Worm (Caenorhabditis elegans) whole organism, L1 larva: ENCODE results near the gene C50B8.5.

ENCODE experiments used
- C16A3.4 ChIP-seq: fragments of 150-350 bp; optimal IDR thresholded peaks from 2 replicates; lab custom pipeline; 2014; ENCODE audit warnings: missing biosample characterization, missing genetic modification characterization
- C34B4.2 ChIP-seq: sonication (generic microtip); optimal IDR thresholded peaks from 2 replicates; lab custom pipeline; 2017; ENCODE audit warnings: mild to moderate bottlenecking, missing genetic modification characterization, missing compliant biosample characterization
- F16B12.6 ChIP-seq: fragments of 150-350 bp; optimal IDR thresholded peaks from 2 replicates; lab custom pipeline; 2014; ENCODE audit warnings: missing biosample characterization, missing genetic modification characterization
- alr-1 ChIP-seq: fragments of 200-800 bp; sonication (Bioruptor generic); optimal IDR thresholded peaks from 2 replicates; lab custom pipeline; 2018; ENCODE audit warnings: borderline replicate concordance, mild to moderate bottlenecking, missing genetic modification characterization, missing compliant biosample characterization
- ama-1 ChIP-seq: fragments of 150-350 bp; optimal IDR thresholded peaks from 2 replicates; lab custom pipeline; 2014
- blmp-1 ChIP-seq: fragments of 150-350 bp; optimal IDR thresholded peaks from 2 replicates; lab custom pipeline; 2014; ENCODE audit warnings: missing biosample characterization, missing genetic modification characterization
- ceh-63 ChIP-seq: fragments of 200-800 bp; sonication (Bioruptor generic); optimal IDR thresholded peaks from 2 replicates; lab custom pipeline; 2018; ENCODE audit warnings: mild to moderate bottlenecking, missing genetic modification characterization, missing compliant biosample characterization
- ceh-82 ChIP-seq, 3 experiments: fragments of 150-350 bp in 1 of 3; sonication (generic microtip) in 2 of 3; optimal IDR thresholded peaks; 2 replicates each; lab custom pipeline; 2014 to 2017; ENCODE audit warnings: missing biosample characterization in 3 of 3, missing genetic modification characterization in 3 of 3
- ceh-88 ChIP-seq: fragments of 200-800 bp; sonication (Bioruptor generic); IDR thresholded peaks from 2 replicates; pipeline ENCODE4 v1.3.6; 2022; ENCODE audit warnings: missing genetic modification characterization, missing compliant biosample characterization
- ceh-90 ChIP-seq: sonication (generic microtip); optimal IDR thresholded peaks from 2 replicates; lab custom pipeline; 2016; ENCODE audit warnings: missing genetic modification characterization, missing compliant biosample characterization
- ces-1 ChIP-seq: fragments of 150-350 bp; optimal IDR thresholded peaks from 2 replicates; lab custom pipeline; 2014; ENCODE audit warnings: missing biosample characterization, missing genetic modification reagents, missing genetic modification characterization
- dpl-1 ChIP-seq, 3 experiments: fragments of 150-350 bp in 2 of 3; sonication (generic microtip) in 1 of 3; optimal IDR thresholded peaks; 2 replicates each; lab custom pipeline; 2014 to 2017; ENCODE audit warnings: missing biosample characterization in 3 of 3, missing genetic modification characterization in 3 of 3, missing genetic modification reagents in 3 of 3
- dsc-1 ChIP-seq: sonication (generic microtip); optimal IDR thresholded peaks from 2 replicates; lab custom pipeline; 2016; ENCODE audit warnings: mild to moderate bottlenecking, missing genetic modification characterization, missing compliant biosample characterization
- efl-1 ChIP-seq, 4 experiments: fragments of 150-350 bp; optimal IDR thresholded peaks in 3 of 4; peaks in 1 of 4; 1 replicate in 1 of 4; 2 replicates in 3 of 4; lab custom pipeline; 2014; ENCODE audit warnings: missing biosample characterization in 2 of 4, missing genetic modification characterization in 2 of 4, missing genetic modification reagents in 2 of 4
- egl-13 ChIP-seq: sonication (generic microtip); optimal IDR thresholded peaks from 2 replicates; lab custom pipeline; 2016; ENCODE audit warnings: missing genotype, missing genetic modification reagents, missing genetic modification characterization, missing compliant biosample characterization
- egl-27 ChIP-seq, 2 experiments: fragments of 150-350 bp in 1 of 2; sonication (generic microtip); optimal IDR thresholded peaks; 3 replicates each; lab custom pipeline; 2017 to 2018; ENCODE audit warnings: missing biosample characterization in 2 of 2, missing genetic modification characterization in 2 of 2, missing genetic modification reagents in 2 of 2
- elt-3 ChIP-seq, 6 experiments: fragments of 150-350 bp in 1 of 6; sonication (generic microtip); optimal IDR thresholded peaks; 2 replicates each; lab custom pipeline; 2017 to 2018; ENCODE audit warnings: missing biosample characterization in 6 of 6, missing genetic modification characterization in 6 of 6, inconsistent platforms in 1 of 6
- fkh-4 ChIP-seq: sonication (generic microtip); optimal IDR thresholded peaks from 2 replicates; lab custom pipeline; 2016; ENCODE audit warnings: missing compliant biosample characterization, missing genetic modification characterization, borderline replicate concordance
- fkh-8 ChIP-seq: sonication (generic microtip); optimal IDR thresholded peaks from 2 replicates; lab custom pipeline; 2016; ENCODE audit warnings: mild to moderate bottlenecking, missing genetic modification characterization, missing compliant biosample characterization
- hlh-17 ChIP-seq: fragments of 200-800 bp; sonication (Bioruptor generic); optimal IDR thresholded peaks from 2 replicates; lab custom pipeline; 2018; ENCODE audit warnings: missing genetic modification characterization, mild to moderate bottlenecking, missing compliant biosample characterization, moderate library complexity, borderline replicate concordance
- irx-1 ChIP-seq: sonication (generic microtip); optimal IDR thresholded peaks from 2 replicates; lab custom pipeline; 2016; ENCODE audit warnings: missing genetic modification characterization, missing compliant biosample characterization
- isw-1 ChIP-seq: fragments of 200-800 bp; sonication (Bioruptor generic); IDR thresholded peaks from 2 replicates; pipeline ENCODE4 v1.3.6; 2022; ENCODE audit warnings: missing genetic modification characterization, missing compliant biosample characterization
- lin-13 ChIP-seq: fragments of 150-350 bp; optimal IDR thresholded peaks from 2 replicates; lab custom pipeline; 2014; ENCODE audit warnings: missing biosample characterization, missing genetic modification reagents, missing genetic modification characterization
- lin-14 ChIP-seq: fragments of 200-800 bp; sonication (Bioruptor generic); optimal IDR thresholded peaks from 2 replicates; lab custom pipeline; 2018; ENCODE audit warnings: mild to moderate bottlenecking, missing genetic modification characterization, moderate library complexity, missing compliant biosample characterization
- lin-15B ChIP-seq: fragments of 150-350 bp; sonication (generic microtip); optimal IDR thresholded peaks from 3 replicates; lab custom pipeline; 2014; ENCODE audit warnings: missing biosample characterization, missing genetic modification characterization
- lin-35 ChIP-seq, 2 experiments: fragments of 150-350 bp; optimal IDR thresholded peaks; 2 replicates each; lab custom pipeline; 2014; ENCODE audit warnings: missing biosample characterization in 2 of 2, missing genetic modification characterization in 2 of 2, missing genetic modification reagents in 2 of 2
- lsy-2 ChIP-seq, 2 experiments: fragments of 150-350 bp; optimal IDR thresholded peaks; 2 replicates each; lab custom pipeline; 2014; ENCODE audit warnings: missing biosample characterization in 2 of 2, missing genetic modification characterization in 2 of 2
- mep-1 ChIP-seq: fragments of 150-350 bp; optimal IDR thresholded peaks from 2 replicates; lab custom pipeline; 2014; ENCODE audit warnings: missing biosample characterization, missing genetic modification characterization
- nhr-19 ChIP-seq: fragments of 200-800 bp; sonication (Bioruptor generic); conservative IDR thresholded peaks from 2 replicates; pipeline ENCODE4 v1.3.6; 2022; ENCODE audit warnings: missing genetic modification characterization, missing compliant biosample characterization
- nhr-28 ChIP-seq: fragments of 150-350 bp; optimal IDR thresholded peaks from 2 replicates; lab custom pipeline; 2014; ENCODE audit warnings: missing biosample characterization, missing genetic modification characterization
- nhr-47 ChIP-seq: sonication (generic microtip); optimal IDR thresholded peaks from 2 replicates; lab custom pipeline; 2016; ENCODE audit warnings: mild to moderate bottlenecking, missing genetic modification characterization, moderate library complexity, missing compliant biosample characterization
- nhr-71 ChIP-seq: sonication (generic microtip); optimal IDR thresholded peaks from 2 replicates; lab custom pipeline; 2016; ENCODE audit warnings: mild to moderate bottlenecking, missing genetic modification characterization, moderate library complexity, missing compliant biosample characterization
- nhr-85 ChIP-seq: sonication (generic microtip); peaks from one replicate; lab custom pipeline; 2016; ENCODE audit warnings: missing genetic modification characterization, inconsistent platforms, missing compliant biosample characterization
- nhr-90 ChIP-seq: sonication (generic microtip); optimal IDR thresholded peaks from 2 replicates; lab custom pipeline; 2016; ENCODE audit warnings: mild to moderate bottlenecking, missing genetic modification characterization, missing compliant biosample characterization; ENCODE audit not compliant: poor library complexity
- pag-3 ChIP-seq: sonication (generic microtip); optimal IDR thresholded peaks from 2 replicates; lab custom pipeline; 2017; ENCODE audit warnings: missing genetic modification characterization, mild to moderate bottlenecking, missing compliant biosample characterization, antibody characterized with exemption, borderline replicate concordance; ENCODE audit not compliant: insufficient read depth
- pqm-1 ChIP-seq: sonication (generic microtip); optimal IDR thresholded peaks from 3 replicates; lab custom pipeline; 2017; ENCODE audit warnings: missing biosample characterization, missing genetic modification characterization
- skn-1 ChIP-seq: fragments of 150-350 bp; optimal IDR thresholded peaks from 2 replicates; lab custom pipeline; 2014; ENCODE audit warnings: missing biosample characterization, missing genetic modification characterization
- snpc-4 ChIP-seq: fragments of 150-350 bp; optimal IDR thresholded peaks from 2 replicates; lab custom pipeline; 2014; ENCODE audit warnings: missing biosample characterization, missing genetic modification characterization
- snu-23 ChIP-seq: sonication (generic microtip); optimal IDR thresholded peaks from 2 replicates; lab custom pipeline; 2016; ENCODE audit warnings: missing genetic modification characterization, missing compliant biosample characterization
- sox-4 ChIP-seq: sonication (generic microtip); optimal IDR thresholded peaks from 2 replicates; lab custom pipeline; 2016; ENCODE audit warnings: missing genetic modification characterization, missing compliant biosample characterization
- swsn-7 ChIP-seq: sonication (generic microtip); optimal IDR thresholded peaks from 2 replicates; lab custom pipeline; 2016; ENCODE audit warnings: missing genetic modification characterization, missing compliant biosample characterization
- tbx-2 ChIP-seq: sonication (generic microtip); optimal IDR thresholded peaks from 2 replicates; lab custom pipeline; 2016; ENCODE audit warnings: missing genetic modification characterization, missing compliant biosample characterization
- unc-130 ChIP-seq: fragments of 150-350 bp; optimal IDR thresholded peaks from 2 replicates; lab custom pipeline; 2017; ENCODE audit warnings: missing biosample characterization, missing genetic modification characterization, inconsistent platforms
- unc-86 ChIP-seq: sonication (generic microtip); optimal IDR thresholded peaks from 2 replicates; lab custom pipeline; 2016; ENCODE audit warnings: missing genetic modification characterization, missing compliant biosample characterization
- vab-15 ChIP-seq: sonication (generic microtip); optimal IDR thresholded peaks from 2 replicates; lab custom pipeline; 2017; ENCODE audit warnings: missing genotype, mild to moderate bottlenecking, missing genetic modification characterization, missing compliant biosample characterization
- xbp-1 ChIP-seq: sonication (generic microtip); optimal IDR thresholded peaks from 2 replicates; lab custom pipeline; 2016; ENCODE audit warnings: missing genetic modification characterization, missing compliant biosample characterization
- zag-1 ChIP-seq: fragments of 150-350 bp; optimal IDR thresholded peaks from 2 replicates; lab custom pipeline; 2014; ENCODE audit warnings: missing biosample characterization, missing genetic modification characterization
- zip-4 ChIP-seq: fragments of 200-800 bp; sonication (Bioruptor generic); optimal IDR thresholded peaks from 2 replicates; lab custom pipeline; 2018; ENCODE audit warnings: mild to moderate bottlenecking, missing genetic modification characterization, moderate library complexity, missing compliant biosample characterization
- ztf-11 ChIP-seq, 2 experiments: sonication (generic microtip); optimal IDR thresholded peaks; 2 replicates each; lab custom pipeline; 2016 to 2017; ENCODE audit warnings: missing genetic modification characterization in 2 of 2, missing biosample characterization in 1 of 2, missing compliant biosample characterization in 1 of 2
- ztf-4 ChIP-seq: fragments of 150-350 bp; optimal IDR thresholded peaks from 2 replicates; lab custom pipeline; 2014; ENCODE audit warnings: missing biosample characterization, missing genetic modification characterization

Gene C50B8.5

DNA sequence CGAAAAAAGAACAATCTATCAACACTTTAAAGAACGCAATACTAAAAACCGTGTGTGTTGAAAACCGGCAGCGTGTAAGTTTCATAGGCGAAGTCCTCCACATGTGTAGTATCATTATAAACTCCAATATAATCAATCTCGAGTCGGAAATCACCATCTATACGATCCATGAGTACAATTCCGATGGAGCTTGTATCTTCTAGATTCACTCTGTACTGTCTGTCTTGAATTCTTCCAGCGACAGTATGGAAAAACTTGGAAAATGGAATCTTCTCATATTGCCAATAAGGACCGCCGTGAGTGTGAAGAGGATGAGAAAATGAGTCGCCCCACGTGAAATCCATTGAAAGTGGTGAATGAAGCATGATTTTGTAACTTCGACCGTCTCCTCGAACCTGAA is 13.8 kb upstream of the C50B8.5 start (continued):
- TF ChIP-seq C34B4.2 (tag; lab: Kevin White, UChicago), result no peak
- no peak for TF ChIP-seq fkh-4 (tag; lab: Kevin White, UChicago)
- no peak for TF ChIP-seq egl-27 (tag; optimal IDR thresholded peaks at IDR 0.05; lab: Kevin White, UChicago)
- TF ChIP-seq, all 84 proteins: peak for 10

- TF ChIP-seq snu-23 (GFP tag; lab: Kevin White, UChicago), result peak; percentile 73
- no peak for TF ChIP-seq ces-1
- TF ChIP-seq lsy-2 (tag; optimal IDR thresholded peaks at IDR 0.05; lab: Kevin White, UChicago), result peak; percentile 70 to 74
- TF ChIP-seq C16A3.4, result peak; percentile 54
- no peak; the same call in 1 of the 2 replicates for TF ChIP-seq isw-1
- TF ChIP-seq zag-1, result no peak
- peak; percentile 41 for TF ChIP-seq fkh-8 (tag; lab: Kevin White, UChicago)
- TF ChIP-seq ama-1 (lab: Kevin White, UChicago), result no peak
- TF ChIP-seq xbp-1 (tag; lab: Kevin White, UChicago), result peak; percentile 57
- TF ChIP-seq dsc-1 (tag; lab: Kevin White, UChicago), result peak; percentile 60
- peak; percentile 78 to 90 for TF ChIP-seq lin-35 (GFP tag; optimal IDR thresholded peaks at IDR 0.05; lab: Kevin White, UChicago)
- peak; percentile 78 for TF ChIP-seq nhr-47 (tag; lab: Kevin White, UChicago)
- TF ChIP-seq zip-4, result no peak
- TF ChIP-seq nhr-28 (tag; lab: Kevin White, UChicago), result no peak
- peak; percentile 54 for TF ChIP-seq nhr-19 (GFP tag; lab: Robert Waterston, UW)
- TF ChIP-seq dpl-1 (GFP tag; optimal IDR thresholded peaks at IDR 0.05; lab: Kevin White, UChicago), result peak; percentile 75 to 91 (median 85)
- peak in 2 of 3 experiments; percentile 47 to 55 for TF ChIP-seq ceh-82 (tag; optimal IDR thresholded peaks at IDR 0.05; lab: Kevin White, UChicago)
- peak; percentile 28 for TF ChIP-seq snpc-4 (tag; lab: Kevin White, UChicago)
- TF ChIP-seq ztf-4 (tag; lab: Kevin White, UChicago), result no peak
- TF ChIP-seq lin-15B (tag; lab: Kevin White, UChicago), result peak; percentile 75
- peak; percentile 68 to 82 for TF ChIP-seq efl-1 (optimal IDR thresholded peaks at IDR 0.05; lab: Kevin White, UChicago)
- TF ChIP-seq efl-1 (GFP tag; optimal IDR thresholded peaks at IDR 0.05 in 1 of 2; lab: Kevin White, UChicago), result peak; percentile 85 to 98
- TF ChIP-seq skn-1 (tag; lab: Kevin White, UChicago), result peak; percentile 55
- peak; percentile 48 for TF ChIP-seq lin-13
- TF ChIP-seq elt-3 (tag; optimal IDR thresholded peaks at IDR 0.05; lab: Kevin White, UChicago), result peak in 2 of 6 experiments; percentile 25 to 65
- TF ChIP-seq swsn-7 (tag; lab: Kevin White, UChicago), result peak; percentile 63
- no peak for TF ChIP-seq sox-4 (tag; lab: Kevin White, UChicago)
- TF ChIP-seq tbx-2, result peak; percentile 52
- TF ChIP-seq irx-1 (tag; lab: Kevin White, UChicago), result peak; percentile 23
- peak; percentile 38 for TF ChIP-seq blmp-1 (tag; lab: Kevin White, UChicago)
- TF ChIP-seq pag-3, result peak; percentile 27
- peak; percentile 62 for TF ChIP-seq unc-130 (tag; lab: Kevin White, UChicago)
- TF ChIP-seq lin-14 (GFP tag; lab: Kevin White, UChicago), result peak; percentile 70
- peak; percentile 54 for TF ChIP-seq unc-86 (tag; lab: Kevin White, UChicago)
- peak; percentile 39 for TF ChIP-seq ceh-90 (tag; lab: Kevin White, UChicago)
- TF ChIP-seq ceh-88 (GFP tag; lab: Robert Waterston, UW), result no peak
- peak; percentile 26 for TF ChIP-seq egl-13 (tag; lab: Kevin White, UChicago)
- TF ChIP-seq ceh-63 (GFP tag; lab: Kevin White, UChicago), result no peak
- peak; percentile 85 for TF ChIP-seq mep-1 (tag; lab: Kevin White, UChicago)
- no peak for TF ChIP-seq pqm-1 (tag; lab: Kevin White, UChicago)
- peak; percentile 23 for TF ChIP-seq F16B12.6 (tag; lab: Kevin White, UChicago)
- TF ChIP-seq nhr-90 (tag; lab: Kevin White, UChicago), result peak; percentile 50
- TF ChIP-seq ztf-11 (tag; optimal IDR thresholded peaks at IDR 0.05; lab: Kevin White, UChicago), result peak in 1 of 2 experiments; percentile 47
- TF ChIP-seq vab-15 (tag; lab: Kevin White, UChicago), result no peak
- peak; percentile 73 for TF ChIP-seq nhr-85 (tag; lab: Kevin White, UChicago)
- peak; percentile 77 for TF ChIP-seq nhr-71 (tag; lab: Kevin White, UChicago)
- no peak for TF ChIP-seq alr-1 (tag; lab: Kevin White, UChicago)
- no peak for TF ChIP-seq hlh-17 (GFP tag; lab: Kevin White, UChicago)
Observed at ce11 chrV:13568533-13568932, 12.2 kb upstream of the C50B8.5 start, which contains the start of the genes nuaf-1 and bir-2. nuaf-1 (minus strand) TSS chrV:13568630. bir-2 (plus strand) TSS chrV:13568850.
